Worm (Caenorhabditis elegans) whole organism, late embryonic: Measurements from ENCODE around the gene C05G5.1.

Experiments used
- K02D7.2 ChIP-seq: sonication (generic microtip); optimal IDR thresholded peaks from 2 replicates; lab custom pipeline; 2017; ENCODE audit warnings: mild to moderate bottlenecking, missing genetic modification characterization, missing compliant biosample characterization
- ama-1 ChIP-seq: fragments of 150-350 bp; optimal IDR thresholded peaks from 2 replicates; lab custom pipeline; 2014
- ceh-30 ChIP-seq: fragments of 150-350 bp; optimal IDR thresholded peaks from 2 replicates; lab custom pipeline; 2014; ENCODE audit warnings: missing biosample characterization, missing genetic modification characterization
- ceh-48 ChIP-seq: sonication (generic microtip); optimal IDR thresholded peaks from 2 replicates; lab custom pipeline; 2016; ENCODE audit warnings: missing genetic modification characterization, inconsistent platforms, missing compliant biosample characterization
- dmd-4 ChIP-seq: sonication (generic microtip); optimal IDR thresholded peaks from 2 replicates; lab custom pipeline; 2016; ENCODE audit warnings: borderline replicate concordance, missing genetic modification characterization, missing compliant biosample characterization
- elt-2 ChIP-seq: sonication (generic microtip); optimal IDR thresholded peaks from 2 replicates; lab custom pipeline; 2016; ENCODE audit warnings: missing genetic modification reagents, missing genetic modification characterization, missing compliant biosample characterization
- gmeb-2 ChIP-seq: sonication (generic microtip); optimal IDR thresholded peaks from 2 replicates; lab custom pipeline; 2016; ENCODE audit warnings: missing genetic modification characterization, inconsistent platforms, missing compliant biosample characterization
- nhr-11 ChIP-seq: fragments of 150-350 bp; optimal IDR thresholded peaks from 2 replicates; lab custom pipeline; 2014; ENCODE audit warnings: missing biosample characterization, missing genetic modification characterization
- npax-4 ChIP-seq: sonication (generic microtip); optimal IDR thresholded peaks from 2 replicates; lab custom pipeline; 2016; ENCODE audit warnings: missing genetic modification characterization, missing compliant biosample characterization
- pag-3 ChIP-seq: sonication (generic microtip); optimal IDR thresholded peaks from 2 replicates; lab custom pipeline; 2016; ENCODE audit warnings: missing compliant biosample characterization, missing genetic modification characterization, borderline replicate concordance
- pqm-1 ChIP-seq: sonication (generic microtip); optimal IDR thresholded peaks from 2 replicates; lab custom pipeline; 2016; ENCODE audit warnings: missing genetic modification characterization, missing compliant biosample characterization
- rnt-1 ChIP-seq: sonication (generic microtip); optimal IDR thresholded peaks from 2 replicates; lab custom pipeline; 2016; ENCODE audit warnings: missing genetic modification characterization, missing compliant biosample characterization
- unc-86 ChIP-seq: sonication (generic microtip); optimal IDR thresholded peaks from 2 replicates; lab custom pipeline; 2016; ENCODE audit warnings: missing genetic modification characterization, missing compliant biosample characterization

- no peak for TF ChIP-seq ama-1
- TF ChIP-seq rnt-1 (tag; lab: Kevin White, UChicago) = no peak
- TF ChIP-seq elt-2 (tag; lab: Kevin White, UChicago) = no peak
- no peak for TF ChIP-seq npax-4
- no peak for TF ChIP-seq ceh-30 (tag; lab: Kevin White, UChicago)
- no peak for TF ChIP-seq K02D7.2 (tag; lab: Kevin White, UChicago)
- TF ChIP-seq dmd-4 (tag; lab: Kevin White, UChicago) = no peak
- TF ChIP-seq pqm-1 (tag; lab: Kevin White, UChicago) = no peak
- TF ChIP-seq unc-86 (tag; lab: Kevin White, UChicago) = no peak
- no peak for TF ChIP-seq pag-3
- no peak for TF ChIP-seq nhr-11
- no peak for TF ChIP-seq gmeb-2
- no peak for TF ChIP-seq ceh-48 (tag; lab: Kevin White, UChicago)
Measured at ce11 chrX:14745218-14745617, 5.3 kb upstream of the C05G5.1 start.
